Fruit fly (Drosophila melanogaster) whole organism, wandering third instar larva: ENCODE results near the gene CG11248.
A peak's percentile ranks its signal among the peaks of the same experiment; 100 is the strongest.

Experiments used
- Abd-B ChIP-seq: fragments of >200 bp; optimal IDR thresholded peaks from 2 replicates; lab custom pipeline; 2017; ENCODE audit warnings: missing biosample characterization, missing genetic modification characterization
- CrebA ChIP-seq: fragments of 200-800 bp; sonication (Bioruptor generic); optimal IDR thresholded peaks from 2 replicates; lab custom pipeline; 2016; ENCODE audit warnings: missing biosample characterization, mild to moderate bottlenecking, missing genetic modification characterization, borderline replicate concordance
- Dfd ChIP-seq: fragments of >200 bp; optimal IDR thresholded peaks from 2 replicates; lab custom pipeline; 2017; ENCODE audit warnings: missing biosample characterization, missing genetic modification characterization
- Dif ChIP-seq: fragments of 200-275, 200-300 bp; sonication (Bioruptor generic); optimal IDR thresholded peaks from 2 replicates; lab custom pipeline; 2018; ENCODE audit warnings: missing biosample characterization, missing genetic modification characterization; ENCODE audit not compliant: partially characterized antibody
- GATAd ChIP-seq: sonication (Bioruptor generic); optimal IDR thresholded peaks from 2 replicates; lab custom pipeline; 2016; ENCODE audit warnings: missing biosample characterization, missing genetic modification characterization
- Hnf4 ChIP-seq: fragments of 200-800 bp; sonication (Bioruptor generic); optimal IDR thresholded peaks from 2 replicates; lab custom pipeline; 2016; ENCODE audit warnings: missing biosample characterization, mild to moderate bottlenecking, missing genetic modification characterization
- Hr78 ChIP-seq: fragments of >200 bp; optimal IDR thresholded peaks from 2 replicates; lab custom pipeline; 2017; ENCODE audit warnings: missing biosample characterization, missing genetic modification characterization
- Hr83 ChIP-seq: fragments of 200-300 bp; sonication (Bioruptor generic); optimal IDR thresholded peaks from 2 replicates; lab custom pipeline; 2016; ENCODE audit warnings: missing biosample characterization, mild to moderate bottlenecking, missing genetic modification characterization, moderate library complexity; ENCODE audit not compliant: poor library complexity, severe bottlenecking
- Jra ChIP-seq: sonication (Bioruptor generic); optimal IDR thresholded peaks from 2 replicates; lab custom pipeline; 2016; ENCODE audit warnings: missing biosample characterization, missing genetic modification characterization
- Mio ChIP-seq: sonication (Bioruptor generic); optimal IDR thresholded peaks from 2 replicates; lab custom pipeline; 2016; ENCODE audit warnings: missing biosample characterization, missing genetic modification characterization
- Myc ChIP-seq: fragments of >200 bp; optimal IDR thresholded peaks from 2 replicates; lab custom pipeline; 2017
- N ChIP-seq: fragments of >200 bp; optimal IDR thresholded peaks from 2 replicates; lab custom pipeline; 2018; ENCODE audit warnings: missing biosample characterization, missing external identifiers, missing genetic modification characterization
- OdsH ChIP-seq: fragments of 200-800 bp; sonication (Bioruptor generic); optimal IDR thresholded peaks from 2 replicates; lab custom pipeline; 2016; ENCODE audit warnings: missing biosample characterization, mild to moderate bottlenecking, missing genetic modification characterization
- Rel ChIP-seq, 2 experiments: fragments of 200-800 bp; sonication (Bioruptor generic) in 1 of 2; optimal IDR thresholded peaks; 2 replicates in 1 of 2; 3 replicates in 1 of 2; lab custom pipeline; 2016 to 2019; ENCODE audit warnings: mild to moderate bottlenecking in 2 of 2, missing biosample characterization in 2 of 2, missing genetic modification characterization in 2 of 2, moderate library complexity in 1 of 2
- Sp1 ChIP-seq: fragments of 200-800 bp; sonication (Bioruptor generic); optimal IDR thresholded peaks from 3 replicates; lab custom pipeline; 2019; ENCODE audit warnings: missing biosample characterization, mild to moderate bottlenecking, missing genetic modification characterization, moderate library complexity
- Vsx2 ChIP-seq: fragments of 200-300, 225-300 bp; sonication (Bioruptor generic); optimal IDR thresholded peaks from 2 replicates; lab custom pipeline; 2018; ENCODE audit warnings: missing biosample characterization, missing genetic modification characterization; ENCODE audit not compliant: partially characterized antibody
- br ChIP-seq: fragments of 200-800 bp; sonication (Bioruptor generic); optimal IDR thresholded peaks from 2 replicates; lab custom pipeline; 2016; ENCODE audit warnings: missing biosample characterization, missing genetic modification characterization
- dl ChIP-seq, 2 experiments: fragments of 175-275, 200-275 bp in 1 of 2; fragments of 200-275 bp in 1 of 2; sonication (Bioruptor generic); optimal IDR thresholded peaks; lab custom pipeline; 2018; ENCODE audit warnings: mild to moderate bottlenecking in 2 of 2, missing biosample characterization in 2 of 2, missing genetic modification characterization in 2 of 2, moderate library complexity in 2 of 2; ENCODE audit not compliant: partially characterized antibody in 2 of 2, insufficient read depth in 1 of 2
- dsf ChIP-seq: sonication (Bioruptor generic); optimal IDR thresholded peaks from 2 replicates; lab custom pipeline; 2016; ENCODE audit warnings: missing biosample characterization, missing genetic modification characterization, borderline replicate concordance
- ey ChIP-seq: fragments of 200-800 bp; sonication (Bioruptor generic); optimal IDR thresholded peaks from 2 replicates; lab custom pipeline; 2016; ENCODE audit warnings: missing biosample characterization, missing genetic modification characterization
- foxo ChIP-seq, 2 experiments: fragments of 200-800 bp; sonication (Bioruptor generic); optimal IDR thresholded peaks; 2 replicates in 1 of 2; 3 replicates in 1 of 2; lab custom pipeline; 2016 to 2017; ENCODE audit warnings: missing biosample characterization in 2 of 2, missing genetic modification characterization in 2 of 2
- h ChIP-seq: fragments of 200-800 bp; sonication (Bioruptor generic); optimal IDR thresholded peaks from 3 replicates; lab custom pipeline; 2016; ENCODE audit warnings: missing biosample characterization, mild to moderate bottlenecking, missing genetic modification characterization
- jim ChIP-seq: fragments of 175-275, 200-325 bp; sonication (Bioruptor generic); optimal IDR thresholded peaks from 2 replicates; lab custom pipeline; 2016; ENCODE audit warnings: missing biosample characterization, mild to moderate bottlenecking, missing genetic modification characterization
- lola ChIP-seq: fragments of >200 bp; optimal IDR thresholded peaks from 2 replicates; lab custom pipeline; 2017; ENCODE audit warnings: missing biosample characterization, missing genetic modification characterization
- psq ChIP-seq: fragments of 200-800 bp; sonication (Bioruptor generic); optimal IDR thresholded peaks from 3 replicates; lab custom pipeline; 2017; ENCODE audit warnings: missing biosample characterization, mild to moderate bottlenecking, missing genetic modification characterization, moderate library complexity
- sage ChIP-seq: fragments of 200-800 bp; sonication (Bioruptor generic); optimal IDR thresholded peaks from 2 replicates; lab custom pipeline; 2016; ENCODE audit warnings: missing biosample characterization, mild to moderate bottlenecking, missing genetic modification characterization
- sv ChIP-seq: fragments of 200-800 bp; sonication (Bioruptor generic); optimal IDR thresholded peaks from 3 replicates; lab custom pipeline; 2016; ENCODE audit warnings: missing biosample characterization, missing genetic modification characterization
- usp ChIP-seq: fragments of >200 bp; optimal IDR thresholded peaks from 2 replicates; lab custom pipeline; 2017; ENCODE audit warnings: missing biosample characterization, missing genetic modification characterization
- woc ChIP-seq: sonication (Bioruptor generic); optimal IDR thresholded peaks from 2 replicates; lab custom pipeline; 2016; ENCODE audit warnings: missing biosample characterization, mild to moderate bottlenecking, missing genetic modification characterization

CG11248 gene

dm6 chr3L:21640815-21641214 lies 39.0 kb upstream of the CG11248 start, which contains the start of gene Atox1 (continued):
- TF ChIP-seq CrebA (GFP tag; lab: Kevin White, UChicago) (no peak), sv (peak; percentile 10)

dm6 chr3L:21642908-21643572 lies 36.8 kb upstream of the CG11248 start:
- TF ChIP-seq OdsH (GFP tag; lab: Kevin White, UChicago): no peak
- no peak for TF ChIP-seq h (GFP tag; lab: Kevin White, UChicago)
- TF ChIP-seq Hr78 (GFP tag; lab: Kevin White, UChicago): no peak
- no peak for TF ChIP-seq Sp1 (GFP tag; lab: Kevin White, UChicago)
- no peak for TF ChIP-seq Mio (GFP tag; lab: Kevin White, UChicago)
- TF ChIP-seq Dfd (GFP tag; lab: Kevin White, UChicago): no peak
- TF ChIP-seq ey (GFP tag; lab: Kevin White, UChicago): no peak
- TF ChIP-seq dl (GFP tag; optimal IDR thresholded peaks at IDR 0.05; lab: Kevin White, UChicago; ENCODE audit: insufficient read depth in 1 of 2, partially characterized antibody in 2 of 2): no peak
- no peak for TF ChIP-seq Jra (GFP tag; lab: Kevin White, UChicago)
- TF ChIP-seq Myc (lab: Kevin White, UChicago): no peak
- TF ChIP-seq Hr83 (GFP tag; lab: Kevin White, UChicago): no peak
- no peak for TF ChIP-seq N (GFP tag; lab: Kevin White, UChicago)
- no peak for TF ChIP-seq GATAd (GFP tag; lab: Kevin White, UChicago)
- TF ChIP-seq sage (GFP tag; lab: Kevin White, UChicago): no peak
- no peak for TF ChIP-seq Abd-B (GFP tag; lab: Kevin White, UChicago)
- no peak for TF ChIP-seq psq (GFP tag; lab: Kevin White, UChicago)

dm6 chr3L:21644176-21644575 lies 35.7 kb upstream of the CG11248 start:
- TF ChIP-seq woc (GFP tag; lab: Kevin White, UChicago): peak; percentile 17
- TF ChIP-seq Vsx2: no peak

- TF ChIP-seq Hnf4 (GFP tag; lab: Kevin White, UChicago): no peak
- TF ChIP-seq Dif: peak; percentile 84
- TF ChIP-seq Mio (GFP tag; lab: Kevin White, UChicago): no peak
- peak; percentile 66 to 81 for TF ChIP-seq dl (GFP tag; optimal IDR thresholded peaks at IDR 0.05; lab: Kevin White, UChicago; ENCODE audit: insufficient read depth in 1 of 2, partially characterized antibody in 2 of 2)
- no peak for TF ChIP-seq lola (GFP tag; lab: Kevin White, UChicago)
- TF ChIP-seq ey (GFP tag; lab: Kevin White, UChicago): no peak
- TF ChIP-seq OdsH (GFP tag; lab: Kevin White, UChicago): no peak
- no peak for TF ChIP-seq Sp1 (GFP tag; lab: Kevin White, UChicago)
- peak; percentile 79 for TF ChIP-seq Vsx2
- peak; percentile 12 for TF ChIP-seq br (GFP tag; lab: Kevin White, UChicago)
- peak; percentile 25 for TF ChIP-seq Rel (GFP tag; optimal IDR thresholded peaks at IDR 0.05; lab: Kevin White, UChicago)
- TF ChIP-seq Rel (tag; optimal IDR thresholded peaks at IDR 0.05; lab: Kevin White, UChicago): no peak
- TF ChIP-seq h (GFP tag; lab: Kevin White, UChicago): peak; percentile 14
These were observed 35.2 kb upstream of the CG11248 start, which contains the start of gene CG43980 for dm6 chr3L:21644607-21645006. TSS of gene CG43980 (plus strand) at chr3L:21644958.

- TF ChIP-seq CrebA (GFP tag; lab: Kevin White, UChicago) (no peak), Hr83 (GFP tag; lab: Kevin White, UChicago) (no peak), jim (no peak), Hr78 (GFP tag; lab: Kevin White, UChicago) (no peak), usp (GFP tag; lab: Kevin White, UChicago) (no peak), Abd-B (GFP tag; lab: Kevin White, UChicago) (no peak), sage (GFP tag; lab: Kevin White, UChicago) (no peak), dl (GFP tag; optimal IDR thresholded peaks at IDR 0.05; lab: Kevin White, UChicago; ENCODE audit: insufficient read depth in 1 of 2, partially characterized antibody in 2 of 2) (no peak), Dfd (GFP tag; lab: Kevin White, UChicago) (no peak), ey (GFP tag; lab: Kevin White, UChicago) (no peak), Dif (no peak), sv (no peak), dsf (no peak), Hnf4 (GFP tag; lab: Kevin White, UChicago) (no peak), foxo (GFP tag; optimal IDR thresholded peaks at IDR 0.05; lab: Kevin White, UChicago) (no peak), OdsH (GFP tag; lab: Kevin White, UChicago) (no peak), Jra (GFP tag; lab: Kevin White, UChicago) (no peak), h (GFP tag; lab: Kevin White, UChicago) (no peak)
These were observed 34.0 kb upstream of the CG11248 start for dm6 chr3L:21645878-21646277.
